Worm (Caenorhabditis elegans) whole organism, late embryonic: Measurements from ENCODE around the gene F36H9.1.

Experiments used
- C08G9.2 ChIP-seq: sonication (generic microtip); optimal IDR thresholded peaks from 2 replicates; lab custom pipeline; 2016; ENCODE audit warnings: mild to moderate bottlenecking, missing genetic modification characterization, moderate library complexity, missing compliant biosample characterization
- C38D4.7 ChIP-seq: fragments of 200-800 bp; sonication (Bioruptor generic); optimal IDR thresholded peaks from 2 replicates; lab custom pipeline; 2018; ENCODE audit warnings: mild to moderate bottlenecking, missing genetic modification characterization, moderate library complexity, missing compliant biosample characterization
- F13H6.1 ChIP-seq: sonication (generic microtip); optimal IDR thresholded peaks from 2 replicates; lab custom pipeline; 2016; ENCODE audit warnings: missing genetic modification characterization, missing compliant biosample characterization
- K02D7.2 ChIP-seq: sonication (generic microtip); optimal IDR thresholded peaks from 2 replicates; lab custom pipeline; 2017; ENCODE audit warnings: mild to moderate bottlenecking, missing genetic modification characterization, missing compliant biosample characterization
- K09A11.1 ChIP-seq: sonication (generic microtip); optimal IDR thresholded peaks from 2 replicates; lab custom pipeline; 2017; ENCODE audit warnings: antibody characterized with exemption, mild to moderate bottlenecking, missing genetic modification characterization, missing compliant biosample characterization; ENCODE audit not compliant: insufficient read depth
- T23F11.4 ChIP-seq: fragments of 200-800 bp; sonication (Bioruptor generic); optimal IDR thresholded peaks from 2 replicates; lab custom pipeline; 2018; ENCODE audit warnings: mild to moderate bottlenecking, missing genetic modification characterization, missing compliant biosample characterization
- Y22D7AL.16 ChIP-seq: sonication (generic microtip); optimal IDR thresholded peaks from 2 replicates; lab custom pipeline; 2016; ENCODE audit warnings: missing genetic modification characterization, missing compliant biosample characterization
- ama-1 ChIP-seq: fragments of 150-350 bp; optimal IDR thresholded peaks from 2 replicates; lab custom pipeline; 2014
- ceh-18 ChIP-seq: sonication (generic microtip); optimal IDR thresholded peaks from 2 replicates; lab custom pipeline; 2016; ENCODE audit warnings: missing genetic modification characterization, missing compliant biosample characterization
- ceh-22 ChIP-seq: sonication (generic microtip); optimal IDR thresholded peaks from 2 replicates; lab custom pipeline; 2017; ENCODE audit warnings: missing biosample characterization, missing genetic modification characterization
- ceh-31 ChIP-seq: sonication (generic microtip); optimal IDR thresholded peaks from 2 replicates; lab custom pipeline; 2016; ENCODE audit warnings: missing genetic modification characterization, missing compliant biosample characterization
- ceh-34 ChIP-seq: sonication (generic microtip); optimal IDR thresholded peaks from 2 replicates; lab custom pipeline; 2016; ENCODE audit warnings: mild to moderate bottlenecking, missing genetic modification characterization, missing compliant biosample characterization
- ceh-48 ChIP-seq: sonication (generic microtip); optimal IDR thresholded peaks from 2 replicates; lab custom pipeline; 2016; ENCODE audit warnings: missing genetic modification characterization, inconsistent platforms, missing compliant biosample characterization
- che-1 ChIP-seq: sonication (generic microtip); optimal IDR thresholded peaks from 2 replicates; lab custom pipeline; 2016; ENCODE audit warnings: mild to moderate bottlenecking, missing genetic modification characterization, missing compliant biosample characterization
- elt-2 ChIP-seq: sonication (generic microtip); optimal IDR thresholded peaks from 2 replicates; lab custom pipeline; 2016; ENCODE audit warnings: missing genetic modification reagents, missing genetic modification characterization, missing compliant biosample characterization
- ets-4 ChIP-seq: sonication (generic microtip); optimal IDR thresholded peaks from 2 replicates; lab custom pipeline; 2016; ENCODE audit warnings: missing genetic modification characterization, missing compliant biosample characterization
- eyg-1 ChIP-seq: sonication (generic microtip); optimal IDR thresholded peaks from 2 replicates; lab custom pipeline; 2016; ENCODE audit warnings: missing genotype, missing genetic modification characterization, missing compliant biosample characterization
- fkh-10 ChIP-seq: fragments of 150-350 bp; optimal IDR thresholded peaks from 2 replicates; lab custom pipeline; 2014; ENCODE audit warnings: missing biosample characterization, missing genetic modification reagents, missing genetic modification characterization
- fkh-6 ChIP-seq: sonication (generic microtip); optimal IDR thresholded peaks from 2 replicates; lab custom pipeline; 2016; ENCODE audit warnings: missing genetic modification characterization, missing compliant biosample characterization
- hlh-15 ChIP-seq: sonication (generic microtip); optimal IDR thresholded peaks from 2 replicates; lab custom pipeline; 2016; ENCODE audit warnings: missing genetic modification characterization, missing compliant biosample characterization
- hlh-30 ChIP-seq: sonication (generic microtip); optimal IDR thresholded peaks from 2 replicates; lab custom pipeline; 2017; ENCODE audit warnings: antibody characterized with exemption, missing genetic modification characterization, missing compliant biosample characterization; ENCODE audit not compliant: insufficient read depth
- hlh-6 ChIP-seq: sonication (generic microtip); optimal IDR thresholded peaks from 2 replicates; lab custom pipeline; 2016; ENCODE audit warnings: missing genotype, missing genetic modification characterization, missing compliant biosample characterization
- lim-6 ChIP-seq: sonication (generic microtip); optimal IDR thresholded peaks from 2 replicates; lab custom pipeline; 2016; ENCODE audit warnings: missing genetic modification characterization, missing compliant biosample characterization
- lin-11 ChIP-seq: fragments of 200-800 bp; sonication (Bioruptor generic); optimal IDR thresholded peaks from 2 replicates; lab custom pipeline; 2018; ENCODE audit warnings: mild to moderate bottlenecking, missing genetic modification characterization, missing compliant biosample characterization
- madf-2 ChIP-seq: sonication (generic microtip); optimal IDR thresholded peaks from 2 replicates; lab custom pipeline; 2017; ENCODE audit warnings: missing genetic modification characterization, missing compliant biosample characterization
- nfya-1 ChIP-seq: sonication (generic microtip); optimal IDR thresholded peaks from 2 replicates; lab custom pipeline; 2017; ENCODE audit warnings: missing genetic modification characterization, mild to moderate bottlenecking, missing compliant biosample characterization, antibody characterized with exemption, moderate library complexity
- pax-1 ChIP-seq: fragments of 150-350 bp; optimal IDR thresholded peaks from 2 replicates; lab custom pipeline; 2014; ENCODE audit warnings: missing biosample characterization, missing genetic modification characterization
- pha-2 ChIP-seq: sonication (generic microtip); optimal IDR thresholded peaks from 2 replicates; lab custom pipeline; 2017; ENCODE audit warnings: mild to moderate bottlenecking, missing genetic modification characterization, missing compliant biosample characterization
- pros-1 ChIP-seq: fragments of 150-350 bp; optimal IDR thresholded peaks from 2 replicates; lab custom pipeline; 2014; ENCODE audit warnings: missing biosample characterization, missing genetic modification reagents, missing genetic modification characterization
- syd-9 ChIP-seq: sonication (generic microtip); optimal IDR thresholded peaks from 2 replicates; lab custom pipeline; 2016; ENCODE audit warnings: mild to moderate bottlenecking, missing genetic modification characterization, moderate library complexity, missing compliant biosample characterization
- tbx-2 ChIP-seq: sonication (generic microtip); optimal IDR thresholded peaks from 2 replicates; lab custom pipeline; 2016; ENCODE audit warnings: missing genetic modification characterization, missing compliant biosample characterization
- tbx-7 ChIP-seq: sonication (generic microtip); optimal IDR thresholded peaks from 2 replicates; lab custom pipeline; 2016; ENCODE audit warnings: missing genotype, missing genetic modification characterization, missing compliant biosample characterization
- ttx-3 ChIP-seq: sonication (generic microtip); optimal IDR thresholded peaks from 2 replicates; lab custom pipeline; 2016; ENCODE audit warnings: missing genetic modification reagents, missing genetic modification characterization, missing compliant biosample characterization
- unc-3 ChIP-seq, 2 experiments: fragments of 200-800 bp in 1 of 2; sonication (Bioruptor generic) in 1 of 2; sonication (generic microtip) in 1 of 2; conservative IDR thresholded peaks in 1 of 2; optimal IDR thresholded peaks in 1 of 2; 2 replicates each; pipeline versions ENCODE4 v1.3.6 to Lab custom; 2016 to 2022; ENCODE audit warnings: missing compliant biosample characterization in 2 of 2, missing genetic modification characterization in 2 of 2, missing genetic modification reagents in 1 of 2
- unc-42 ChIP-seq: sonication (generic microtip); optimal IDR thresholded peaks from 2 replicates; lab custom pipeline; 2016; ENCODE audit warnings: missing genotype, missing genetic modification characterization, missing compliant biosample characterization
- ztf-16 ChIP-seq: sonication (generic microtip); optimal IDR thresholded peaks from 2 replicates; lab custom pipeline; 2017; ENCODE audit warnings: missing genetic modification characterization, missing compliant biosample characterization

F36H9.1 gene

ce11 chrV:1755589-1755988 lies 38.7 kb upstream of the F36H9.1 start, which contains the start of gene ZK697.14:
TSS of gene ZK697.14 (minus strand) at chrV:1755689.
- TF ChIP-seq unc-42 (no peak), F13H6.1 (tag; lab: Kevin White, UChicago) (no peak), Y22D7AL.16 (tag; lab: Kevin White, UChicago) (no peak), che-1 (tag; lab: Kevin White, UChicago) (no peak), ets-4 (tag; lab: Kevin White, UChicago) (no peak)

- no peak for TF ChIP-seq ceh-34 (tag; lab: Kevin White, UChicago)
- no peak for TF ChIP-seq C08G9.2
- TF ChIP-seq ceh-31 (tag; lab: Kevin White, UChicago): no peak
- TF ChIP-seq T23F11.4 (GFP tag; lab: Kevin White, UChicago): no peak
- TF ChIP-seq nfya-1 (tag; lab: Kevin White, UChicago): no peak
- no peak for TF ChIP-seq ceh-48
- TF ChIP-seq Y22D7AL.16 (tag; lab: Kevin White, UChicago): no peak
- no peak for TF ChIP-seq tbx-7 (tag; lab: Kevin White, UChicago)
- no peak for TF ChIP-seq pros-1 (tag; lab: Kevin White, UChicago)
- no peak for TF ChIP-seq pax-1 (tag; lab: Kevin White, UChicago)
- no peak for TF ChIP-seq fkh-6 (tag; lab: Kevin White, UChicago)
- no peak for TF ChIP-seq hlh-30 (tag; lab: Kevin White, UChicago)
- TF ChIP-seq eyg-1: no peak
These were observed 38.2 kb upstream of the F36H9.1 start for ce11 chrV:1756099-1756498.

ce11 chrV:1756856-1757255 lies 37.5 kb upstream of the F36H9.1 start, which contains the start of gene clec-204:
TSS of gene clec-204 (plus strand) at chrV:1757156.
- no peak for TF ChIP-seq syd-9
- no peak for TF ChIP-seq ceh-18
- TF ChIP-seq ttx-3 (tag; lab: Kevin White, UChicago): no peak
- TF ChIP-seq ztf-16 (tag; lab: Kevin White, UChicago): no peak
- TF ChIP-seq K02D7.2: no peak
- no peak for TF ChIP-seq ets-4 (tag; lab: Kevin White, UChicago)
- TF ChIP-seq madf-2 (tag; lab: Kevin White, UChicago): no peak
- no peak for TF ChIP-seq eyg-1
- no peak for TF ChIP-seq ama-1 (lab: Kevin White, UChicago)
- TF ChIP-seq pha-2 (tag; lab: Kevin White, UChicago): no peak
- TF ChIP-seq C08G9.2: no peak
- no peak for TF ChIP-seq lim-6 (tag; lab: Kevin White, UChicago)
- TF ChIP-seq tbx-2 (tag; lab: Kevin White, UChicago): no peak
- TF ChIP-seq unc-3 (GFP tag; conservative IDR thresholded peaks at IDR 0.05; lab: Robert Waterston, UW): no peak
- no peak for TF ChIP-seq unc-3 (tag; optimal IDR thresholded peaks at IDR 0.05; lab: Kevin White, UChicago)

- TF ChIP-seq madf-2 (tag; lab: Kevin White, UChicago) (no peak), elt-2 (tag; lab: Kevin White, UChicago) (peak; percentile 10)
These were observed 33.6 kb upstream of the F36H9.1 start, which contains the start of gene clec-205 for ce11 chrV:1760682-1761081. TSS of gene clec-205 (plus strand) at chrV:1760893.

- TF ChIP-seq hlh-15 (tag; lab: Kevin White, UChicago) (no peak), nfya-1 (tag; lab: Kevin White, UChicago) (no peak), hlh-6 (no peak), ceh-22 (no peak), K09A11.1 (tag; lab: Kevin White, UChicago) (no peak), lin-11 (tag; lab: Kevin White, UChicago) (no peak), tbx-2 (tag; lab: Kevin White, UChicago) (no peak), C38D4.7 (GFP tag; lab: Kevin White, UChicago) (no peak), fkh-10 (GFP tag; lab: Kevin White, UChicago) (no peak)
These were observed 26.9 kb upstream of the F36H9.1 start for ce11 chrV:1767427-1767826.
